Worm (Caenorhabditis elegans) whole organism, L1 larva: ENCODE results near the gene W04G3.5.
A peak's percentile ranks its signal among the peaks of the same experiment; 100 is the strongest.

ENCODE experiments used
- Y116A8C.19 ChIP-seq: sonication (generic microtip); optimal IDR thresholded peaks from 2 replicates; lab custom pipeline; 2016; ENCODE audit warnings: missing compliant biosample characterization, missing genetic modification characterization, borderline replicate concordance
- alr-1 ChIP-seq: fragments of 200-800 bp; sonication (Bioruptor generic); optimal IDR thresholded peaks from 2 replicates; lab custom pipeline; 2018; ENCODE audit warnings: borderline replicate concordance, mild to moderate bottlenecking, missing genetic modification characterization, missing compliant biosample characterization
- ama-1 ChIP-seq: fragments of 150-350 bp; optimal IDR thresholded peaks from 2 replicates; lab custom pipeline; 2014
- blmp-1 ChIP-seq: fragments of 150-350 bp; optimal IDR thresholded peaks from 2 replicates; lab custom pipeline; 2014; ENCODE audit warnings: missing biosample characterization, missing genetic modification characterization
- ceh-8 ChIP-seq: fragments of 200-800 bp; sonication (Bioruptor generic); optimal IDR thresholded peaks from 2 replicates; lab custom pipeline; 2018; ENCODE audit warnings: mild to moderate bottlenecking, missing genetic modification characterization, moderate library complexity, missing compliant biosample characterization
- ceh-82 ChIP-seq, 3 experiments: fragments of 150-350 bp in 1 of 3; sonication (generic microtip) in 2 of 3; optimal IDR thresholded peaks; 2 replicates each; lab custom pipeline; 2014 to 2017; ENCODE audit warnings: missing biosample characterization in 3 of 3, missing genetic modification characterization in 3 of 3
- ceh-88 ChIP-seq: fragments of 200-800 bp; sonication (Bioruptor generic); IDR thresholded peaks from 2 replicates; pipeline ENCODE4 v1.3.6; 2022; ENCODE audit warnings: missing genetic modification characterization, missing compliant biosample characterization
- dsc-1 ChIP-seq: sonication (generic microtip); optimal IDR thresholded peaks from 2 replicates; lab custom pipeline; 2016; ENCODE audit warnings: mild to moderate bottlenecking, missing genetic modification characterization, missing compliant biosample characterization
- efl-1 ChIP-seq, 4 experiments: fragments of 150-350 bp; optimal IDR thresholded peaks in 3 of 4; peaks in 1 of 4; 1 replicate in 1 of 4; 2 replicates in 3 of 4; lab custom pipeline; 2014; ENCODE audit warnings: missing biosample characterization in 2 of 4, missing genetic modification characterization in 2 of 4, missing genetic modification reagents in 2 of 4
- elt-2 ChIP-seq: sonication (generic microtip); optimal IDR thresholded peaks from 2 replicates; lab custom pipeline; 2016; ENCODE audit warnings: missing genetic modification characterization, mild to moderate bottlenecking, inconsistent platforms, missing compliant biosample characterization, missing genetic modification reagents
- elt-3 ChIP-seq, 6 experiments: fragments of 150-350 bp in 1 of 6; sonication (generic microtip); optimal IDR thresholded peaks; 2 replicates each; lab custom pipeline; 2017 to 2018; ENCODE audit warnings: missing biosample characterization in 6 of 6, missing genetic modification characterization in 6 of 6, inconsistent platforms in 1 of 6
- ets-5 ChIP-seq: fragments of 200-800 bp; sonication (Bioruptor generic); IDR thresholded peaks from 2 replicates; pipeline ENCODE4 v1.3.6; 2022; ENCODE audit warnings: missing genetic modification characterization, missing compliant biosample characterization
- grh-1 ChIP-seq: fragments of 200-800 bp; sonication (Bioruptor generic); IDR thresholded peaks from 2 replicates; pipeline ENCODE4 v1.3.6; 2022; ENCODE audit warnings: missing genetic modification reagents, missing genetic modification characterization, missing compliant biosample characterization
- irx-1 ChIP-seq: sonication (generic microtip); optimal IDR thresholded peaks from 2 replicates; lab custom pipeline; 2016; ENCODE audit warnings: missing genetic modification characterization, missing compliant biosample characterization
- isw-1 ChIP-seq: fragments of 200-800 bp; sonication (Bioruptor generic); IDR thresholded peaks from 2 replicates; pipeline ENCODE4 v1.3.6; 2022; ENCODE audit warnings: missing genetic modification characterization, missing compliant biosample characterization
- jun-1 ChIP-seq: fragments of 150-350 bp; optimal IDR thresholded peaks from 2 replicates; lab custom pipeline; 2014; ENCODE audit warnings: missing biosample characterization, missing genetic modification reagents, missing genetic modification characterization
- lin-13 ChIP-seq: fragments of 150-350 bp; optimal IDR thresholded peaks from 2 replicates; lab custom pipeline; 2014; ENCODE audit warnings: missing biosample characterization, missing genetic modification reagents, missing genetic modification characterization
- lin-14 ChIP-seq: fragments of 200-800 bp; sonication (Bioruptor generic); optimal IDR thresholded peaks from 2 replicates; lab custom pipeline; 2018; ENCODE audit warnings: mild to moderate bottlenecking, missing genetic modification characterization, moderate library complexity, missing compliant biosample characterization
- lin-35 ChIP-seq, 2 experiments: fragments of 150-350 bp; optimal IDR thresholded peaks; 2 replicates each; lab custom pipeline; 2014; ENCODE audit warnings: missing biosample characterization in 2 of 2, missing genetic modification characterization in 2 of 2, missing genetic modification reagents in 2 of 2
- lir-3 ChIP-seq: sonication (generic microtip); optimal IDR thresholded peaks from 2 replicates; lab custom pipeline; 2016; ENCODE audit warnings: mild to moderate bottlenecking, missing genetic modification characterization, moderate library complexity, missing compliant biosample characterization; ENCODE audit not compliant: poor library complexity
- lsy-2 ChIP-seq, 2 experiments: fragments of 150-350 bp; optimal IDR thresholded peaks; 2 replicates each; lab custom pipeline; 2014; ENCODE audit warnings: missing biosample characterization in 2 of 2, missing genetic modification characterization in 2 of 2
- mab-9 ChIP-seq: fragments of 200-800 bp; sonication (Bioruptor generic); IDR thresholded peaks from 2 replicates; pipeline ENCODE4 v1.3.6; 2022; ENCODE audit warnings: missing genetic modification reagents, missing genetic modification characterization, missing compliant biosample characterization
- mdl-1 ChIP-seq, 2 experiments: fragments of 150-350 bp; optimal IDR thresholded peaks; 2 replicates each; lab custom pipeline; 2014 to 2017; ENCODE audit warnings: missing biosample characterization in 2 of 2, missing genetic modification characterization in 2 of 2, inconsistent platforms in 1 of 2
- mef-2 ChIP-seq: fragments of 150-350 bp; optimal IDR thresholded peaks from 2 replicates; lab custom pipeline; 2014; ENCODE audit warnings: missing biosample characterization, missing genetic modification characterization
- nhr-11 ChIP-seq: fragments of 150-350 bp; optimal IDR thresholded peaks from 2 replicates; lab custom pipeline; 2014; ENCODE audit warnings: missing biosample characterization, missing genetic modification characterization
- nhr-12 ChIP-seq: sonication (generic microtip); optimal IDR thresholded peaks from 2 replicates; lab custom pipeline; 2017; ENCODE audit warnings: missing biosample characterization, missing genetic modification characterization
- nhr-19 ChIP-seq: fragments of 200-800 bp; sonication (Bioruptor generic); conservative IDR thresholded peaks from 2 replicates; pipeline ENCODE4 v1.3.6; 2022; ENCODE audit warnings: missing genetic modification characterization, missing compliant biosample characterization
- nhr-20 ChIP-seq: sonication (generic microtip); optimal IDR thresholded peaks from 2 replicates; lab custom pipeline; 2016; ENCODE audit warnings: mild to moderate bottlenecking, missing genetic modification characterization, missing compliant biosample characterization
- nhr-237 ChIP-seq: fragments of 150-350 bp; optimal IDR thresholded peaks from 2 replicates; lab custom pipeline; 2014; ENCODE audit warnings: missing biosample characterization, missing genetic modification characterization
- nhr-28 ChIP-seq: fragments of 150-350 bp; optimal IDR thresholded peaks from 2 replicates; lab custom pipeline; 2014; ENCODE audit warnings: missing biosample characterization, missing genetic modification characterization
- nhr-47 ChIP-seq: sonication (generic microtip); optimal IDR thresholded peaks from 2 replicates; lab custom pipeline; 2016; ENCODE audit warnings: mild to moderate bottlenecking, missing genetic modification characterization, moderate library complexity, missing compliant biosample characterization
- nhr-77 ChIP-seq: fragments of 150-350 bp; optimal IDR thresholded peaks from 2 replicates; lab custom pipeline; 2014; ENCODE audit warnings: missing biosample characterization, missing genetic modification characterization
- nhr-85 ChIP-seq: sonication (generic microtip); peaks from one replicate; lab custom pipeline; 2016; ENCODE audit warnings: missing genetic modification characterization, inconsistent platforms, missing compliant biosample characterization
- pag-3 ChIP-seq: sonication (generic microtip); optimal IDR thresholded peaks from 2 replicates; lab custom pipeline; 2017; ENCODE audit warnings: missing genetic modification characterization, mild to moderate bottlenecking, missing compliant biosample characterization, antibody characterized with exemption, borderline replicate concordance; ENCODE audit not compliant: insufficient read depth
- pqm-1 ChIP-seq: sonication (generic microtip); optimal IDR thresholded peaks from 3 replicates; lab custom pipeline; 2017; ENCODE audit warnings: missing biosample characterization, missing genetic modification characterization
- snpc-4 ChIP-seq: fragments of 150-350 bp; optimal IDR thresholded peaks from 2 replicates; lab custom pipeline; 2014; ENCODE audit warnings: missing biosample characterization, missing genetic modification characterization
- snu-23 ChIP-seq: sonication (generic microtip); optimal IDR thresholded peaks from 2 replicates; lab custom pipeline; 2016; ENCODE audit warnings: missing genetic modification characterization, missing compliant biosample characterization
- sox-4 ChIP-seq: sonication (generic microtip); optimal IDR thresholded peaks from 2 replicates; lab custom pipeline; 2016; ENCODE audit warnings: missing genetic modification characterization, missing compliant biosample characterization
- swsn-7 ChIP-seq: sonication (generic microtip); optimal IDR thresholded peaks from 2 replicates; lab custom pipeline; 2016; ENCODE audit warnings: missing genetic modification characterization, missing compliant biosample characterization
- tbx-2 ChIP-seq: sonication (generic microtip); optimal IDR thresholded peaks from 2 replicates; lab custom pipeline; 2016; ENCODE audit warnings: missing genetic modification characterization, missing compliant biosample characterization
- unc-30 ChIP-seq: sonication (generic microtip); optimal IDR thresholded peaks from 2 replicates; lab custom pipeline; 2017; ENCODE audit warnings: missing biosample characterization, missing genetic modification characterization
- unc-86 ChIP-seq: sonication (generic microtip); optimal IDR thresholded peaks from 2 replicates; lab custom pipeline; 2016; ENCODE audit warnings: missing genetic modification characterization, missing compliant biosample characterization
- zag-1 ChIP-seq: fragments of 150-350 bp; optimal IDR thresholded peaks from 2 replicates; lab custom pipeline; 2014; ENCODE audit warnings: missing biosample characterization, missing genetic modification characterization

W04G3.5 gene

ce11 chrX:11036114-11037087 is 37.1 kb upstream of the W04G3.5 start:
- TF ChIP-seq elt-3 (tag; optimal IDR thresholded peaks at IDR 0.05; lab: Kevin White, UChicago) (peak in 1 of 6 experiments; percentile 27), efl-1 (optimal IDR thresholded peaks at IDR 0.05; lab: Kevin White, UChicago) (peak in 1 of 2 experiments; percentile 6), efl-1 (GFP tag; optimal IDR thresholded peaks at IDR 0.05 in 1 of 2; lab: Kevin White, UChicago) (no peak), ceh-82 (tag; optimal IDR thresholded peaks at IDR 0.05; lab: Kevin White, UChicago) (no peak), lin-13 (GFP tag; lab: Kevin White, UChicago) (no peak), jun-1 (tag; lab: Kevin White, UChicago) (no peak), lir-3 (tag; lab: Kevin White, UChicago) (peak; percentile 6), swsn-7 (tag; lab: Kevin White, UChicago) (peak; percentile 8), ets-5 (no peak), pqm-1 (tag; lab: Kevin White, UChicago) (no peak), pag-3 (tag; lab: Kevin White, UChicago) (no peak), mdl-1 (tag; optimal IDR thresholded peaks at IDR 0.05; lab: Kevin White, UChicago) (no peak), Y116A8C.19 (tag; lab: Kevin White, UChicago) (no peak), alr-1 (tag; lab: Kevin White, UChicago) (no peak), tbx-2 (tag; lab: Kevin White, UChicago) (no peak), nhr-19 (GFP tag; lab: Robert Waterston, UW) (no peak), isw-1 (no peak), blmp-1 (peak; percentile 99), mab-9 (GFP tag; lab: Robert Waterston, UW) (no peak), elt-2 (tag; lab: Kevin White, UChicago) (peak; percentile 82), nhr-20 (tag; lab: Kevin White, UChicago) (peak; percentile 12), ama-1 (lab: Kevin White, UChicago) (no peak), nhr-47 (tag; lab: Kevin White, UChicago) (no peak), zag-1 (tag; lab: Kevin White, UChicago) (no peak), lsy-2 (tag; optimal IDR thresholded peaks at IDR 0.05; lab: Kevin White, UChicago) (peak in 1 of 2 experiments; percentile 11), ceh-88 (no peak), sox-4 (tag; lab: Kevin White, UChicago) (no peak), lin-35 (GFP tag; optimal IDR thresholded peaks at IDR 0.05; lab: Kevin White, UChicago) (peak in 1 of 2 experiments; percentile 3), grh-1 (peak; percentile 78), nhr-237 (tag; lab: Kevin White, UChicago) (no peak), nhr-85 (tag; lab: Kevin White, UChicago) (peak; percentile 68), snu-23 (GFP tag; lab: Kevin White, UChicago) (peak; percentile 43), irx-1 (tag; lab: Kevin White, UChicago) (no peak)

- TF ChIP-seq efl-1 (optimal IDR thresholded peaks at IDR 0.05; lab: Kevin White, UChicago) = no peak
- TF ChIP-seq efl-1 (GFP tag; optimal IDR thresholded peaks at IDR 0.05 in 1 of 2; lab: Kevin White, UChicago) = peak in 1 of 2 experiments; percentile 56
- no peak for TF ChIP-seq blmp-1
- peak; percentile 26 for TF ChIP-seq lin-14 (GFP tag; lab: Kevin White, UChicago)
- TF ChIP-seq dsc-1 = peak; percentile 38
These were observed 35.2 kb upstream of the W04G3.5 start for ce11 chrX:11038221-11038620.

ce11 chrX:11042777-11043176 is 30.7 kb upstream of the W04G3.5 start, which contains the start of gene C09F12.3:
TSS of gene C09F12.3 (minus strand) at chrX:11042877.
- no peak for TF ChIP-seq lin-35 (GFP tag; optimal IDR thresholded peaks at IDR 0.05; lab: Kevin White, UChicago)
- no peak for TF ChIP-seq ceh-8 (GFP tag; lab: Kevin White, UChicago)
- TF ChIP-seq nhr-77 (tag; lab: Kevin White, UChicago) = no peak
- no peak for TF ChIP-seq ets-5
- TF ChIP-seq nhr-28 (tag; lab: Kevin White, UChicago) = no peak
- no peak for TF ChIP-seq nhr-12 (tag; lab: Kevin White, UChicago)
- TF ChIP-seq mef-2 (tag; lab: Kevin White, UChicago) = no peak
- no peak for TF ChIP-seq nhr-11 (tag; lab: Kevin White, UChicago)
- TF ChIP-seq unc-30 (tag; lab: Kevin White, UChicago) = no peak
- no peak for TF ChIP-seq snpc-4 (tag; lab: Kevin White, UChicago)
- no peak for TF ChIP-seq unc-86 (tag; lab: Kevin White, UChicago)
